Fruit fly (Drosophila melanogaster) whole organism, wandering third instar larva: ENCODE results near the gene Pih1D1.

Source experiments
- CG32264 ChIP-seq: fragments of 200-800 bp; sonication (Bioruptor generic); optimal IDR thresholded peaks from 2 replicates; lab custom pipeline; 2016; ENCODE audit warnings: missing biosample characterization, missing genetic modification characterization
- HLH106 ChIP-seq: fragments of 200-800 bp; optimal IDR thresholded peaks from 3 replicates; lab custom pipeline; 2019; ENCODE audit warnings: missing biosample characterization, mild to moderate bottlenecking, missing genetic modification characterization, moderate library complexity
- OdsH ChIP-seq: fragments of 200-800 bp; sonication (Bioruptor generic); optimal IDR thresholded peaks from 2 replicates; lab custom pipeline; 2016; ENCODE audit warnings: missing biosample characterization, mild to moderate bottlenecking, missing genetic modification characterization
- dmrt93B ChIP-seq: fragments of 200-800 bp; sonication (Bioruptor generic); optimal IDR thresholded peaks from 2 replicates; lab custom pipeline; 2018; ENCODE audit warnings: missing biosample characterization, mild to moderate bottlenecking, missing genetic modification characterization
- sv ChIP-seq: fragments of 200-800 bp; sonication (Bioruptor generic); optimal IDR thresholded peaks from 3 replicates; lab custom pipeline; 2016; ENCODE audit warnings: missing biosample characterization, missing genetic modification characterization
- tai ChIP-seq: sonication (Bioruptor generic); optimal IDR thresholded peaks from 2 replicates; lab custom pipeline; 2016; ENCODE audit warnings: missing biosample characterization, missing genetic modification characterization
- usp ChIP-seq: fragments of >200 bp; optimal IDR thresholded peaks from 2 replicates; lab custom pipeline; 2017; ENCODE audit warnings: missing biosample characterization, missing genetic modification characterization

- TF ChIP-seq CG32264 (GFP tag; lab: Kevin White, UChicago) (no peak), OdsH (no peak), HLH106 (tag; lab: Kevin White, UChicago) (no peak), usp (no peak), tai (GFP tag; lab: Kevin White, UChicago) (no peak), dmrt93B (GFP tag; lab: Kevin White, UChicago) (no peak), sv (GFP tag; lab: Kevin White, UChicago) (no peak)
Measured at dm6 chr2L:12679310-12679709, 42.3 kb downstream of the Pih1D1 start.
